Worm (Caenorhabditis elegans) whole organism, L4/young adult: ENCODE measurements around the gene lgc-1.

Source experiments
- W03F9.2 ChIP-seq: fragments of 150-350 bp; optimal IDR thresholded peaks from 2 replicates; lab custom pipeline; 2014; ENCODE audit warnings: missing biosample characterization, missing genetic modification characterization
- him-1 ChIP-seq: sonication (generic microtip); optimal IDR thresholded peaks from 2 replicates; lab custom pipeline; 2016; ENCODE audit warnings: missing genotype, missing genetic modification reagents, missing genetic modification characterization, missing compliant biosample characterization

ce11 chrV:4151400-4151799 is 16.6 kb downstream of the lgc-1 start:
- TF ChIP-seq W03F9.2 (tag; lab: Kevin White, UChicago), result no peak
- TF ChIP-seq him-1, result no peak
